Fruit fly (Drosophila melanogaster): ENCODE measurements around the gene Nasp.

The Nasp gene

DNA sequence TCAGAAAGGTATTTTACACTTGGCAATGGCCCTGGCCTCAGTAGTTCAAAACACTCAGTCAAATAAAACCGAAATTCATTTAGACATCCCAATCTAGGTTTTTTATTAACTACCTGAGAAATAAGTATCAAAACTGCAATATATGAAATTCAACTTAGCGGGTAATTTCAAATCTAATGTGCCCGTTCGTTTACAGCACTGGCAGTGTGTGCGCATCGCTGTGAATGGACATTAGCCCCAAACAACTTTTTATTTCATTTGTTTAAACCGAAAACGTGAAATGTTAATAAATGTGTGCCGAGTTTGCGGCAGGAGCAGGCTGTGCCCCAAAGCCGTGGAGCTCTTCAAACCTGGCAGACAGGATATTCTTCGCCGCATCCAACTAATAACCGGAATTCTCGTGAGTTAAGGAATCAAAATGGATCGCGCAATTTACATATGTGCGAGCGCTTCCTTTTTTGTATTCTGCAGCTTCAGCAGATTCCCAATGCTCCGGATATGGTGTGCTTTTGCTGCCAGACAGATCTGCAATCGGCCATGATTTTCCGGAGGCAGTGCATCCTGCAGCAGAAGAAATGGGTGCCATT, 24.5 kb upstream of the Nasp start, which contains the start of gene nom:
nom (plus strand) TSS at position 213 of the 587 bp plus-strand sequence.
- TF ChIP-seq Rel (GFP tag; optimal IDR thresholded peaks at IDR 0.05), result no peak
- TF ChIP-seq Rel (tag; optimal IDR thresholded peaks at IDR 0.05), result peak; percentile 77
- no peak for TF ChIP-seq Dfd (GFP tag; optimal IDR thresholded peaks at IDR 0.05)
- TF ChIP-seq Vsx2 (GFP tag; optimal IDR thresholded peaks at IDR 0.05; ENCODE audit: partially characterized antibody), result no peak

- no peak for TF ChIP-seq foxo (GFP tag; optimal IDR thresholded peaks at IDR 0.05)
- TF ChIP-seq Sp1 (GFP tag; optimal IDR thresholded peaks at IDR 0.05), result no peak
- no peak for TF ChIP-seq tai (GFP tag; optimal IDR thresholded peaks at IDR 0.05)
- TF ChIP-seq Hr83 (GFP tag; optimal IDR thresholded peaks at IDR 0.05; ENCODE audit: poor library complexity, severe bottlenecking), result no peak
- no peak for TF ChIP-seq dsf (GFP tag; optimal IDR thresholded peaks at IDR 0.05; ENCODE audit: borderline replicate concordance)
- TF ChIP-seq woc (GFP tag; optimal IDR thresholded peaks at IDR 0.05), result no peak
- no peak for TF ChIP-seq rgr (GFP tag; optimal IDR thresholded peaks at IDR 0.05)
- no peak for TF ChIP-seq usp (GFP tag; optimal IDR thresholded peaks at IDR 0.05)
- TF ChIP-seq GATAd (GFP tag; optimal IDR thresholded peaks at IDR 0.05), result no peak
- TF ChIP-seq h (GFP tag; optimal IDR thresholded peaks at IDR 0.05), result no peak
- TF ChIP-seq Abd-B (GFP tag; optimal IDR thresholded peaks at IDR 0.05), result no peak
Measured at dm6 chr3R:8725179-8725578, 22.4 kb upstream of the Nasp start, which contains the start of gene ouib. ouib (plus strand) TSS chr3R:8725479.

dm6 chr3R:8726632-8727031, 21.0 kb upstream of the Nasp start, which contains the start of gene CG8159:
CG8159 (plus strand) TSS chr3R:8726854.
- peak; percentile 79 for TF ChIP-seq Hr83 (GFP tag; optimal IDR thresholded peaks at IDR 0.05; ENCODE audit: poor library complexity, severe bottlenecking)
- TF ChIP-seq br (GFP tag; optimal IDR thresholded peaks at IDR 0.05), result no peak
- no peak for TF ChIP-seq Abd-B (GFP tag; optimal IDR thresholded peaks at IDR 0.05)
- TF ChIP-seq Rel (GFP tag; optimal IDR thresholded peaks at IDR 0.05), result no peak
- TF ChIP-seq Rel (tag; optimal IDR thresholded peaks at IDR 0.05), result peak; percentile 97
- no peak for TF ChIP-seq N (GFP tag; optimal IDR thresholded peaks at IDR 0.05)
- TF ChIP-seq Dif (GFP tag; optimal IDR thresholded peaks at IDR 0.05; ENCODE audit: partially characterized antibody), result no peak
- no peak for TF ChIP-seq lola (GFP tag; optimal IDR thresholded peaks at IDR 0.05)
- TF ChIP-seq ey (GFP tag; optimal IDR thresholded peaks at IDR 0.05), result peak; percentile 18
- TF ChIP-seq sv (GFP tag; optimal IDR thresholded peaks at IDR 0.05), result no peak
- TF ChIP-seq sage (GFP tag; optimal IDR thresholded peaks at IDR 0.05), result no peak
- no peak for TF ChIP-seq Vsx2 (GFP tag; optimal IDR thresholded peaks at IDR 0.05; ENCODE audit: partially characterized antibody)
- TF ChIP-seq usp (GFP tag; optimal IDR thresholded peaks at IDR 0.05), result no peak
- TF ChIP-seq OdsH (GFP tag; optimal IDR thresholded peaks at IDR 0.05), result peak; percentile 1

- TF ChIP-seq CG9705 (GFP tag; optimal IDR thresholded peaks at IDR 0.05), result no peak
- no peak for TF ChIP-seq Abd-B (GFP tag; optimal IDR thresholded peaks at IDR 0.05)
- no peak for TF ChIP-seq foxo (GFP tag; optimal IDR thresholded peaks at IDR 0.05)
- TF ChIP-seq ey (GFP tag; optimal IDR thresholded peaks at IDR 0.05), result no peak
- no peak for TF ChIP-seq dsf (GFP tag; optimal IDR thresholded peaks at IDR 0.05; ENCODE audit: borderline replicate concordance)
- TF ChIP-seq Hr83 (GFP tag; optimal IDR thresholded peaks at IDR 0.05; ENCODE audit: poor library complexity, severe bottlenecking), result no peak
- TF ChIP-seq Vsx2 (GFP tag; optimal IDR thresholded peaks at IDR 0.05; ENCODE audit: partially characterized antibody), result no peak
- TF ChIP-seq fru (GFP tag; optimal IDR thresholded peaks at IDR 0.05), result no peak
- no peak for TF ChIP-seq Hnf4 (GFP tag; optimal IDR thresholded peaks at IDR 0.05)
- no peak for TF ChIP-seq Sp1 (GFP tag; optimal IDR thresholded peaks at IDR 0.05)
- TF ChIP-seq GATAd (GFP tag; optimal IDR thresholded peaks at IDR 0.05), result no peak
- no peak for TF ChIP-seq HLH106 (tag; optimal IDR thresholded peaks at IDR 0.05)
Measured at dm6 chr3R:8729542-8729941, 18.1 kb upstream of the Nasp start, which contains the start of gene ranshi. ranshi (minus strand) TSS chr3R:8729693.

dm6 chr3R:8731597-8732263, 15.9 kb upstream of the Nasp start, which contains the start of the genes M1BP and CG8202:
M1BP (minus strand) TSS chr3R:8731698.
CG8202 (plus strand) TSS chr3R:8732091.
- TF ChIP-seq foxo (GFP tag; optimal IDR thresholded peaks at IDR 0.05) (peak in 1 of 2 experiments; percentile 89), Hnf4 (GFP tag; optimal IDR thresholded peaks at IDR 0.05) (peak; percentile 70), fru (GFP tag; optimal IDR thresholded peaks at IDR 0.05) (peak; percentile 75), GATAd (GFP tag; optimal IDR thresholded peaks at IDR 0.05) (no peak), rgr (GFP tag; optimal IDR thresholded peaks at IDR 0.05) (peak; percentile 86), Sp1 (GFP tag; optimal IDR thresholded peaks at IDR 0.05) (peak; percentile 92), CG9705 (GFP tag; optimal IDR thresholded peaks at IDR 0.05) (peak; percentile 78), CG32264 (GFP tag; optimal IDR thresholded peaks at IDR 0.05) (no peak), Hr78 (GFP tag; optimal IDR thresholded peaks at IDR 0.05) (no peak), Vsx2 (GFP tag; optimal IDR thresholded peaks at IDR 0.05; ENCODE audit: partially characterized antibody) (no peak), OdsH (GFP tag; optimal IDR thresholded peaks at IDR 0.05) (peak; percentile 83), Hr83 (GFP tag; optimal IDR thresholded peaks at IDR 0.05; ENCODE audit: poor library complexity, severe bottlenecking) (peak; percentile 58), Jra (GFP tag; optimal IDR thresholded peaks at IDR 0.05) (peak; percentile 44), Myc (optimal IDR thresholded peaks at IDR 0.05) (peak; percentile 42), HLH106 (tag; optimal IDR thresholded peaks at IDR 0.05) (peak; percentile 91), h (GFP tag; optimal IDR thresholded peaks at IDR 0.05) (peak; percentile 74), br (GFP tag; optimal IDR thresholded peaks at IDR 0.05) (peak; percentile 64), dmrt93B (GFP tag; optimal IDR thresholded peaks at IDR 0.05) (peak; percentile 87), sv (GFP tag; optimal IDR thresholded peaks at IDR 0.05) (peak; percentile 44), jim (GFP tag; optimal IDR thresholded peaks at IDR 0.05) (peak; percentile 32), Rel (GFP tag; optimal IDR thresholded peaks at IDR 0.05) (no peak), Rel (tag; optimal IDR thresholded peaks at IDR 0.05) (peak; percentile 65), Mio (GFP tag; optimal IDR thresholded peaks at IDR 0.05) (peak; percentile 44), sage (GFP tag; optimal IDR thresholded peaks at IDR 0.05) (peak; percentile 41), woc (GFP tag; optimal IDR thresholded peaks at IDR 0.05) (peak; percentile 63), psq (GFP tag; optimal IDR thresholded peaks at IDR 0.05) (peak; percentile 88), tai (GFP tag; optimal IDR thresholded peaks at IDR 0.05) (no peak), Abd-B (GFP tag; optimal IDR thresholded peaks at IDR 0.05) (no peak), dsf (GFP tag; optimal IDR thresholded peaks at IDR 0.05; ENCODE audit: borderline replicate concordance) (peak; percentile 35), Dif (GFP tag; optimal IDR thresholded peaks at IDR 0.05; ENCODE audit: partially characterized antibody) (no peak)

Measured in whole organism, wandering third instar larva.